Worm (Caenorhabditis elegans) whole organism, L2 larva: ENCODE data around the gene grl-11.

ENCODE experiments used
- alr-1 ChIP-seq: fragments of 150-350 bp; optimal IDR thresholded peaks from 2 replicates; lab custom pipeline; 2014; ENCODE audit warnings: missing biosample characterization, missing genetic modification characterization
- blmp-1 ChIP-seq: sonication (generic microtip); optimal IDR thresholded peaks from 2 replicates; lab custom pipeline; 2017; ENCODE audit warnings: missing genetic modification characterization, mild to moderate bottlenecking, missing compliant biosample characterization, antibody characterized with exemption, moderate library complexity; ENCODE audit not compliant: insufficient read depth
- ceh-16 ChIP-seq: fragments of 150-350 bp; optimal IDR thresholded peaks from 2 replicates; lab custom pipeline; 2014; ENCODE audit warnings: missing biosample characterization, missing genetic modification characterization
- ceh-82 ChIP-seq: fragments of 150-350 bp; optimal IDR thresholded peaks from 2 replicates; lab custom pipeline; 2014; ENCODE audit warnings: missing biosample characterization, missing genetic modification characterization
- lin-13 ChIP-seq: fragments of 150-350 bp; optimal IDR thresholded peaks from 2 replicates; lab custom pipeline; 2014; ENCODE audit warnings: missing biosample characterization, missing genetic modification reagents, missing genetic modification characterization
- lsy-2 ChIP-seq, 2 experiments: fragments of 150-350 bp in 1 of 2; sonication (generic microtip) in 1 of 2; optimal IDR thresholded peaks; 2 replicates each; lab custom pipeline; 2014 to 2017; ENCODE audit warnings: missing biosample characterization in 2 of 2, missing genetic modification characterization in 2 of 2
- mdl-1 ChIP-seq, 2 experiments: fragments of 150-350 bp in 1 of 2; sonication (generic microtip) in 1 of 2; optimal IDR thresholded peaks; 2 replicates each; lab custom pipeline; 2017; ENCODE audit warnings: missing biosample characterization in 2 of 2, missing genetic modification characterization in 2 of 2
- nhr-237 ChIP-seq: fragments of 150-350 bp; optimal IDR thresholded peaks from 2 replicates; lab custom pipeline; 2014; ENCODE audit warnings: missing biosample characterization, missing genetic modification characterization
- nhr-77 ChIP-seq: fragments of 150-350 bp; optimal IDR thresholded peaks from 2 replicates; lab custom pipeline; 2014; ENCODE audit warnings: missing biosample characterization, missing genetic modification characterization
- unc-39 ChIP-seq: fragments of 150-350 bp; optimal IDR thresholded peaks from 2 replicates; lab custom pipeline; 2014; ENCODE audit warnings: missing biosample characterization, missing genetic modification characterization
- unc-62 ChIP-seq: fragments of 150-350 bp; optimal IDR thresholded peaks from 2 replicates; lab custom pipeline; 2014; ENCODE audit warnings: missing biosample characterization, missing genetic modification reagents, missing genetic modification characterization

- TF ChIP-seq ceh-16 (tag; lab: Kevin White, UChicago) (no peak), blmp-1 (no peak), lsy-2 (tag; optimal IDR thresholded peaks at IDR 0.05; lab: Kevin White, UChicago) (no peak), unc-39 (tag; lab: Kevin White, UChicago) (no peak), alr-1 (tag; lab: Kevin White, UChicago) (no peak), unc-62 (GFP tag; lab: Kevin White, UChicago) (no peak), lin-13 (GFP tag; lab: Kevin White, UChicago) (no peak), mdl-1 (tag; optimal IDR thresholded peaks at IDR 0.05; lab: Kevin White, UChicago) (no peak), nhr-237 (no peak), ceh-82 (no peak), nhr-77 (no peak)
These were observed 26.5 kb downstream of the grl-11 start, which contains the start of gene glp-1 for ce11 chrIII:9091392-9092291.
